Fruit fly (Drosophila melanogaster) whole organism, prepupa: Measurements from ENCODE around the gene Ir8a.

Experiments
- CG6854 ChIP-seq: fragments of 200-800 bp; sonication (Bioruptor generic); optimal IDR thresholded peaks from 2 replicates; lab custom pipeline; 2017; ENCODE audit warnings: missing biosample characterization, mild to moderate bottlenecking, missing genetic modification characterization
- Eip75B ChIP-seq: fragments of 200-800 bp; sonication (Bioruptor generic); optimal IDR thresholded peaks from 3 replicates; lab custom pipeline; 2016; ENCODE audit warnings: missing biosample characterization, missing genetic modification characterization
- Met ChIP-seq: fragments of 200-800 bp; sonication (Bioruptor generic); optimal IDR thresholded peaks from 3 replicates; lab custom pipeline; 2016; ENCODE audit warnings: missing biosample characterization, missing genetic modification characterization
- Sox14 ChIP-seq: fragments of 200-800 bp; sonication (Bioruptor generic); optimal IDR thresholded peaks from 3 replicates; lab custom pipeline; 2016; ENCODE audit warnings: missing biosample characterization, missing genetic modification characterization
- fkh ChIP-seq: fragments of 200-800 bp; sonication (Bioruptor generic); optimal IDR thresholded peaks from 3 replicates; lab custom pipeline; 2017; ENCODE audit warnings: missing biosample characterization, mild to moderate bottlenecking, missing genetic modification characterization, moderate library complexity

DNA sequence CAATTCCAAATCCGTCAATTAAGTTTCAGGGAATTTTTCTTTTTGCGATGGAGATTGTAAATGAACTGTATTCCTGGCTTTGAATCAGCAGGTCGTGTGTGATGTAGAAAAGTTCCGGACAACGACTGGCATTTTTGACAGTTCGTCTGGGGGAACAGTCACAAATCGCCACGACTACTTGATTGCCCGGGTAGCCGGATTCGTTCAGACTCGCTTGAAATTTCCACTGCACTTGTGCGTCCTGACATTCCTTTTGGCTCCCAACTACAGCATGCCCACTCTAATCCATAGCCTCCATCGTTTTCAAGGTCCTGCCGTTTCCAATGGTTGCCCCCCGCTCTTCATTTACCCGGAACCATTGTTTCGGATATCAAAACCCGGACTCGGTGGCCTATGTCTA is 33.4 kb upstream of the Ir8a start, which contains the start of gene CG17440:
- TF ChIP-seq CG6854 (GFP tag; lab: Kevin White, UChicago) (no peak), Sox14 (GFP tag; lab: Kevin White, UChicago) (no peak), fkh (GFP tag; lab: Kevin White, UChicago) (no peak), Eip75B (GFP tag; lab: Kevin White, UChicago) (no peak), Met (GFP tag; lab: Kevin White, UChicago) (no peak)
